Fruit fly (Drosophila melanogaster) whole organism, embryonic: ENCODE measurements around the gene alpha-Est7.

Experiments
- Antp ChIP-seq: fragments of 200-800 bp; sonication (Bioruptor generic); optimal IDR thresholded peaks from 3 replicates; lab custom pipeline; 2016; ENCODE audit warnings: missing biosample characterization, missing genetic modification characterization
- CG10147 ChIP-seq: fragments of 200-800 bp; sonication (Bioruptor generic); optimal IDR thresholded peaks from 2 replicates; lab custom pipeline; 2019; ENCODE audit warnings: missing biosample characterization, mild to moderate bottlenecking, missing genetic modification characterization, moderate library complexity
- CG11504 ChIP-seq: fragments of 200-800 bp; sonication (Bioruptor generic); optimal IDR thresholded peaks from 3 replicates; lab custom pipeline; 2019; ENCODE audit warnings: missing biosample characterization, mild to moderate bottlenecking, missing genetic modification characterization, moderate library complexity
- CG11723 ChIP-seq: fragments of 200-800 bp; sonication (Bioruptor generic); optimal IDR thresholded peaks from 2 replicates; lab custom pipeline; 2017; ENCODE audit warnings: missing biosample characterization, mild to moderate bottlenecking, missing genetic modification characterization
- CG12769 ChIP-seq: fragments of 200-800 bp; sonication (Bioruptor generic); optimal IDR thresholded peaks from 2 replicates; lab custom pipeline; 2019; ENCODE audit warnings: missing biosample characterization, mild to moderate bottlenecking, missing genetic modification characterization, moderate library complexity
- CG14860 ChIP-seq: fragments of 200-800 bp; sonication (Bioruptor generic); IDR thresholded peaks from 3 replicates; pipeline ENCODE4 v1.3.6; 2022; ENCODE audit warnings: missing biosample characterization, missing genetic modification characterization; ENCODE audit not compliant: partially characterized antibody
- CG1529 ChIP-seq: fragments of 200-800 bp; sonication (Bioruptor generic); optimal IDR thresholded peaks from 3 replicates; lab custom pipeline; 2018; ENCODE audit warnings: missing biosample characterization, missing genetic modification characterization
- CG15514 ChIP-seq: fragments of 200-800 bp; sonication (Bioruptor generic); optimal IDR thresholded peaks from 3 replicates; lab custom pipeline; 2017; ENCODE audit warnings: missing biosample characterization, missing genetic modification characterization, mild to moderate bottlenecking, moderate library complexity, missing genetic modification reagents
- CG17186 ChIP-seq: fragments of 200-800 bp; sonication (Bioruptor generic); optimal IDR thresholded peaks from 3 replicates; lab custom pipeline; 2017; ENCODE audit warnings: missing biosample characterization, missing genetic modification reagents, missing genetic modification characterization
- CG17802 ChIP-seq: fragments of 200-800 bp; sonication (Bioruptor generic); optimal IDR thresholded peaks from 2 replicates; lab custom pipeline; 2018; ENCODE audit warnings: missing biosample characterization, mild to moderate bottlenecking, missing genetic modification characterization, moderate library complexity
- CG18619 ChIP-seq: fragments of 200-800 bp; sonication (Bioruptor generic); optimal IDR thresholded peaks from 3 replicates; lab custom pipeline; 2017; ENCODE audit warnings: missing biosample characterization, mild to moderate bottlenecking, missing genetic modification characterization
- CG2678 ChIP-seq: fragments of 200-800 bp; sonication (Bioruptor generic); optimal IDR thresholded peaks from 3 replicates; lab custom pipeline; 2019; ENCODE audit warnings: missing biosample characterization, mild to moderate bottlenecking, missing genetic modification characterization, moderate library complexity
- CG33213 ChIP-seq: fragments of 200-800 bp; sonication (Bioruptor generic); optimal IDR thresholded peaks from 3 replicates; lab custom pipeline; 2016; ENCODE audit warnings: missing biosample characterization, missing genetic modification characterization
- CG42726 ChIP-seq: fragments of 200-800 bp; sonication (Bioruptor generic); IDR thresholded peaks from 2 replicates; pipeline ENCODE4 v1.3.6; 2022; ENCODE audit warnings: missing biosample characterization, missing genetic modification characterization; ENCODE audit not compliant: partially characterized antibody
- CG6654 ChIP-seq: fragments of 200-800 bp; sonication (Bioruptor generic); optimal IDR thresholded peaks from 2 replicates; lab custom pipeline; 2017; ENCODE audit warnings: missing biosample characterization, mild to moderate bottlenecking, missing genetic modification characterization
- CG7271 ChIP-seq: fragments of 200-800 bp; sonication (Bioruptor generic); optimal IDR thresholded peaks from 2 replicates; lab custom pipeline; 2018; ENCODE audit warnings: missing biosample characterization, mild to moderate bottlenecking, missing genetic modification characterization, moderate library complexity
- CG7745 ChIP-seq: fragments of 200-800 bp; sonication (Bioruptor generic); optimal IDR thresholded peaks from 2 replicates; lab custom pipeline; 2018; ENCODE audit warnings: missing biosample characterization, mild to moderate bottlenecking, missing genetic modification characterization, moderate library complexity
- CG7928 ChIP-seq: fragments of 200-800 bp; sonication (Bioruptor generic); optimal IDR thresholded peaks from 2 replicates; lab custom pipeline; 2017; ENCODE audit warnings: missing biosample characterization, mild to moderate bottlenecking, missing genetic modification characterization
- CG8089 ChIP-seq: fragments of 200-800 bp; sonication (Bioruptor generic); optimal IDR thresholded peaks from 3 replicates; lab custom pipeline; 2016; ENCODE audit warnings: missing biosample characterization, missing genetic modification characterization
- CG9817 ChIP-seq: fragments of 200-800 bp; sonication (Bioruptor generic); optimal IDR thresholded peaks from 2 replicates; lab custom pipeline; 2018; ENCODE audit warnings: missing biosample characterization, mild to moderate bottlenecking, missing genetic modification characterization, moderate library complexity
- CTCF ChIP-seq: fragments of 200-800 bp; sonication (Bioruptor generic); optimal IDR thresholded peaks from 2 replicates; lab custom pipeline; 2017; ENCODE audit warnings: missing biosample characterization, mild to moderate bottlenecking, missing genetic modification characterization, moderate library complexity
- Dip3 ChIP-seq: fragments of 200-800 bp; sonication (Bioruptor generic); optimal IDR thresholded peaks from 3 replicates; lab custom pipeline; 2016; ENCODE audit warnings: missing biosample characterization, missing genetic modification characterization
- E2f2 ChIP-seq: fragments of 200-800 bp; sonication (Bioruptor generic); IDR thresholded peaks from 2 replicates; pipeline ENCODE4 v1.3.6; 2022; ENCODE audit warnings: missing biosample characterization, missing genetic modification characterization
- Fer3 ChIP-seq: fragments of 200-800 bp; sonication (Bioruptor generic); optimal IDR thresholded peaks from 2 replicates; lab custom pipeline; 2018; ENCODE audit warnings: missing biosample characterization, mild to moderate bottlenecking, missing genetic modification characterization, moderate library complexity
- GATAe ChIP-seq: fragments of 200-800 bp; sonication (Bioruptor generic); conservative IDR thresholded peaks from 2 replicates; pipeline ENCODE4 v1.3.6; 2022; ENCODE audit warnings: missing biosample characterization, missing genetic modification characterization
- H15 ChIP-seq: fragments of 200-800 bp; sonication (Bioruptor generic); IDR thresholded peaks from 3 replicates; pipeline ENCODE4 v1.3.6; 2022; ENCODE audit warnings: missing biosample characterization, missing genetic modification characterization
- Kr ChIP-seq: fragments of 200-800 bp; sonication (Bioruptor generic); optimal IDR thresholded peaks from 2 replicates; lab custom pipeline; 2017; ENCODE audit warnings: missing biosample characterization, mild to moderate bottlenecking, missing genetic modification characterization
- Max ChIP-seq: fragments of 200-800 bp; sonication (Bioruptor generic); optimal IDR thresholded peaks from 2 replicates; lab custom pipeline; 2016; ENCODE audit warnings: missing biosample characterization, mild to moderate bottlenecking, missing genetic modification characterization
- Neu2 ChIP-seq: fragments of 200-800 bp; sonication (Bioruptor generic); optimal IDR thresholded peaks from 3 replicates; lab custom pipeline; 2016; ENCODE audit warnings: missing biosample characterization, missing genetic modification characterization, borderline replicate concordance
- Pdp1 ChIP-seq, 2 experiments: fragments of 200-800 bp; sonication (Bioruptor generic); optimal IDR thresholded peaks; 3 replicates each; lab custom pipeline; 2016; ENCODE audit warnings: missing biosample characterization in 2 of 2, missing genetic modification characterization in 2 of 2, mild to moderate bottlenecking in 1 of 2, moderate library complexity in 1 of 2
- Ptx1 ChIP-seq: fragments of 200-800 bp; sonication (Bioruptor generic); IDR thresholded peaks from 2 replicates; pipeline ENCODE4 v1.3.6; 2022; ENCODE audit warnings: missing biosample characterization, missing genetic modification characterization
- Sox102F ChIP-seq: fragments of 200-800 bp; sonication (Bioruptor generic); optimal IDR thresholded peaks from 2 replicates; lab custom pipeline; 2018; ENCODE audit warnings: missing biosample characterization, mild to moderate bottlenecking, missing genetic modification characterization, moderate library complexity
- Vsx1 ChIP-seq: fragments of 200-800 bp; sonication (Bioruptor generic); optimal IDR thresholded peaks from 2 replicates; lab custom pipeline; 2017; ENCODE audit warnings: missing biosample characterization, mild to moderate bottlenecking, missing genetic modification characterization, missing genetic modification reagents
- Xbp1 ChIP-seq: fragments of 200-800 bp; sonication (Bioruptor generic); optimal IDR thresholded peaks from 3 replicates; lab custom pipeline; 2016; ENCODE audit warnings: missing biosample characterization, mild to moderate bottlenecking, missing genetic modification characterization
- ara ChIP-seq: fragments of 200-800 bp; sonication (Bioruptor generic); IDR thresholded peaks from 2 replicates; pipeline ENCODE4 v1.3.6; 2022; ENCODE audit warnings: missing biosample characterization, missing genetic modification characterization
- bsh ChIP-seq, 2 experiments: fragments of 200-800 bp; sonication (Bioruptor generic); optimal IDR thresholded peaks; 2 replicates each; lab custom pipeline; 2017 to 2018; ENCODE audit warnings: mild to moderate bottlenecking in 2 of 2, missing biosample characterization in 2 of 2, missing genetic modification characterization in 2 of 2, moderate library complexity in 1 of 2
- ci ChIP-seq: fragments of 200-800 bp; sonication (Bioruptor generic); IDR thresholded peaks from 3 replicates; pipeline ENCODE4 v1.3.6; 2022; ENCODE audit warnings: missing biosample characterization, missing genetic modification characterization
- crp ChIP-seq, 2 experiments: fragments of 200-800 bp; sonication (Bioruptor generic); optimal IDR thresholded peaks; 2 replicates in 1 of 2; 3 replicates in 1 of 2; lab custom pipeline; 2017; ENCODE audit warnings: missing biosample characterization in 2 of 2, missing genetic modification characterization in 2 of 2, mild to moderate bottlenecking in 1 of 2, moderate library complexity in 1 of 2
- dan ChIP-seq: fragments of 200-800 bp; sonication (Bioruptor generic); IDR thresholded peaks from 2 replicates; pipeline ENCODE4 v1.3.6; 2022; ENCODE audit warnings: missing biosample characterization, missing genetic modification characterization
- dimm ChIP-seq: fragments of 200-800 bp; sonication (Bioruptor generic); IDR thresholded peaks from 2 replicates; pipeline ENCODE4 v1.3.6; 2022; ENCODE audit warnings: missing biosample characterization, missing genetic modification characterization
- exex ChIP-seq: fragments of 200-800 bp; sonication (Bioruptor generic); optimal IDR thresholded peaks from 4 replicates; lab custom pipeline; 2018; ENCODE audit warnings: missing biosample characterization, mild to moderate bottlenecking, missing genetic modification characterization, moderate library complexity
- fu2 ChIP-seq: fragments of 200-800 bp; sonication (Bioruptor generic); optimal IDR thresholded peaks from 2 replicates; lab custom pipeline; 2016; ENCODE audit warnings: missing biosample characterization, missing genetic modification characterization
- gce ChIP-seq: fragments of 200-800 bp; sonication (Bioruptor generic); IDR thresholded peaks from 3 replicates; pipeline ENCODE4 v1.3.6; 2022; ENCODE audit warnings: missing biosample characterization, missing genetic modification characterization
- ham ChIP-seq: fragments of 200-800 bp; sonication (Bioruptor generic); IDR thresholded peaks from 2 replicates; pipeline ENCODE4 v1.3.6; 2022; ENCODE audit warnings: missing biosample characterization, missing genetic modification characterization
- org-1 ChIP-seq: fragments of 200-800 bp; sonication (Bioruptor generic); optimal IDR thresholded peaks from 2 replicates; lab custom pipeline; 2017; ENCODE audit warnings: missing biosample characterization, missing genetic modification characterization
- otp ChIP-seq: fragments of 200-800 bp; sonication (Bioruptor generic); IDR thresholded peaks from 3 replicates; pipeline ENCODE4, ENCODE4 v1.3.6; 2022; ENCODE audit warnings: missing biosample characterization, missing genetic modification characterization
- pfk ChIP-seq: fragments of 200-800 bp; sonication (Bioruptor generic); optimal IDR thresholded peaks from 2 replicates; lab custom pipeline; 2018; ENCODE audit warnings: missing biosample characterization, mild to moderate bottlenecking, missing genetic modification characterization, moderate library complexity
- pzg ChIP-seq: fragments of 200-800 bp; sonication (Bioruptor generic); optimal IDR thresholded peaks from 3 replicates; lab custom pipeline; 2018; ENCODE audit warnings: missing biosample characterization, mild to moderate bottlenecking, missing genetic modification characterization, moderate library complexity
- tll ChIP-seq, 2 experiments: fragments of 200-800 bp in 1 of 2; fragments of >200 bp in 1 of 2; sonication (Bioruptor generic) in 1 of 2; optimal IDR thresholded peaks; 2 replicates each; lab custom pipeline; 2017 to 2019; ENCODE audit warnings: missing biosample characterization in 2 of 2, missing genetic modification characterization in 2 of 2, mild to moderate bottlenecking in 1 of 2, moderate library complexity in 1 of 2
- zf30C ChIP-seq: fragments of 200-800 bp; sonication (Bioruptor generic); optimal IDR thresholded peaks from 3 replicates; lab custom pipeline; 2018; ENCODE audit warnings: missing biosample characterization, mild to moderate bottlenecking, missing genetic modification characterization

Gene alpha-Est7

dm6 chr3R:7492099-7492498 lies 31.5 kb downstream of the alpha-Est7 start (continued):
- TF ChIP-seq otp (GFP tag; lab: Robert Waterston, UW) (no peak), CTCF (no peak), gce (GFP tag; lab: Robert Waterston, UW) (no peak), CG8089 (GFP tag; lab: Kevin White, UChicago) (no peak), GATAe (GFP tag; lab: Robert Waterston, UW) (0 out of 2 replicates have a peak, but pooled peaks have one; percentile 15), CG1529 (GFP tag; lab: Kevin White, UChicago) (no peak), exex (peak; percentile 58), Xbp1 (GFP tag; lab: Kevin White, UChicago) (peak; percentile 8), CG7271 (tag; lab: Kevin White, UChicago) (no peak), pzg (peak; percentile 27), E2f2 (GFP tag; lab: Robert Waterston, UW) (0 out of 2 replicates have a peak, but pooled peaks have one; percentile 8), CG17802 (tag; lab: Kevin White, UChicago) (no peak), H15 (GFP tag; lab: Robert Waterston, UW) (no peak), dan (GFP tag; lab: Robert Waterston, UW) (no peak), CG10147 (GFP tag; lab: Kevin White, UChicago) (peak; percentile 20), pfk (GFP tag; lab: Kevin White, UChicago) (no peak), fu2 (no peak), bsh (GFP tag; optimal IDR thresholded peaks at IDR 0.05; lab: Kevin White, UChicago) (no peak), CG11723 (no peak), Dip3 (peak; percentile 14), CG6654 (GFP tag; lab: Kevin White, UChicago) (no peak), tll (GFP tag; optimal IDR thresholded peaks at IDR 0.05; lab: Kevin White, UChicago) (no peak), CG17186 (GFP tag; lab: Kevin White, UChicago) (no peak), Max (GFP tag; lab: Kevin White, UChicago) (no peak), CG7928 (peak; percentile 9), dimm (no peak), Antp (GFP tag; lab: Kevin White, UChicago) (no peak), CG2678 (tag; lab: Kevin White, UChicago) (peak; percentile 32), CG42726 (no peak), Kr (no peak), crp (GFP tag; optimal IDR thresholded peaks at IDR 0.05; lab: Kevin White, UChicago) (no peak), ara (GFP tag; lab: Robert Waterston, UW) (no peak), Pdp1 (GFP tag; optimal IDR thresholded peaks at IDR 0.05; lab: Kevin White, UChicago) (peak; percentile 41 to 52), CG9817 (tag; lab: Kevin White, UChicago) (no peak), CG18619 (no peak), CG15514 (peak; percentile 9), Fer3 (tag; lab: Kevin White, UChicago) (no peak), Sox102F (GFP tag; lab: Kevin White, UChicago) (peak; percentile 8), CG7745 (tag; lab: Kevin White, UChicago) (no peak), org-1 (no peak), ci (GFP tag; lab: Robert Waterston, UW) (peak; percentile 47; the same call in 1 of the 3 replicates), Vsx1 (GFP tag; lab: Kevin White, UChicago) (no peak), CG14860 (peak; percentile 79), zf30C (GFP tag; lab: Kevin White, UChicago) (no peak), ham (no peak), CG12769 (peak; percentile 32), Neu2 (GFP tag; lab: Kevin White, UChicago) (no peak), CG33213 (GFP tag; lab: Kevin White, UChicago) (no peak), Ptx1 (GFP tag; lab: Robert Waterston, UW) (peak; percentile 40), CG11504 (peak; percentile 45)
